Worm (Caenorhabditis elegans) whole organism, early embryonic: ENCODE results near the gene slc-17.8.

ENCODE experiments used
- B0310.2 ChIP-seq: sonication (generic microtip); optimal IDR thresholded peaks from 2 replicates; lab custom pipeline; 2016; ENCODE audit warnings: mild to moderate bottlenecking, missing genetic modification characterization, missing compliant biosample characterization
- aly-1 ChIP-seq: sonication (generic microtip); optimal IDR thresholded peaks from 2 replicates; lab custom pipeline; 2016; ENCODE audit warnings: missing genetic modification characterization, missing compliant biosample characterization
- ama-1 ChIP-seq: fragments of 150-350 bp; optimal IDR thresholded peaks from 2 replicates; lab custom pipeline; 2014
- ceh-13 ChIP-seq: fragments of 200-800 bp; sonication (Bioruptor generic); optimal IDR thresholded peaks from 2 replicates; lab custom pipeline; 2018; ENCODE audit warnings: mild to moderate bottlenecking, missing genetic modification characterization, missing compliant biosample characterization
- ets-7 ChIP-seq: sonication (generic microtip); optimal IDR thresholded peaks from 2 replicates; lab custom pipeline; 2016; ENCODE audit warnings: missing genotype, missing genetic modification characterization, missing compliant biosample characterization
- flt-1 ChIP-seq: fragments of 200-800 bp; sonication (Bioruptor generic); IDR thresholded peaks from 2 replicates; pipeline ENCODE4 v1.3.6; 2022; ENCODE audit warnings: missing genetic modification characterization, missing compliant biosample characterization
- hmbx-1 ChIP-seq: sonication (generic microtip); optimal IDR thresholded peaks from 2 replicates; lab custom pipeline; 2016; ENCODE audit warnings: mild to moderate bottlenecking, missing genetic modification characterization, missing compliant biosample characterization
- hmg-4 ChIP-seq: fragments of 200-800 bp; sonication (Bioruptor generic); optimal IDR thresholded peaks from 2 replicates; lab custom pipeline; 2018; ENCODE audit warnings: mild to moderate bottlenecking, missing genetic modification characterization, missing compliant biosample characterization
- hnd-1 ChIP-seq: sonication (generic microtip); optimal IDR thresholded peaks from 2 replicates; lab custom pipeline; 2016; ENCODE audit warnings: missing genetic modification characterization, missing compliant biosample characterization
- scrt-1 ChIP-seq: fragments of 200-800 bp; sonication (Bioruptor generic); IDR thresholded peaks from 2 replicates; pipeline ENCODE4 v1.3.6; 2022; ENCODE audit warnings: missing genetic modification characterization, missing compliant biosample characterization
- sea-1 ChIP-seq: fragments of 200-800 bp; sonication (Bioruptor generic); conservative IDR thresholded peaks from 2 replicates; pipeline ENCODE4 v1.3.6; 2022; ENCODE audit warnings: missing genetic modification characterization, missing compliant biosample characterization
- tbx-11 ChIP-seq: fragments of 200-800 bp; sonication (Bioruptor generic); IDR thresholded peaks from 2 replicates; pipeline ENCODE4 v1.3.6; 2022; ENCODE audit warnings: missing genetic modification characterization, missing compliant biosample characterization
- tbx-37 ChIP-seq: fragments of 200-800 bp; sonication (Bioruptor generic); conservative IDR thresholded peaks from 2 replicates; pipeline ENCODE4 v1.3.6; 2022; ENCODE audit warnings: missing genetic modification reagents, missing genetic modification characterization, missing compliant biosample characterization

ce11 chrV:8518822-8519392 lies 26.5 kb downstream of the slc-17.8 start, which contains the start of gene F45F2.10:
- TF ChIP-seq ceh-13 (GFP tag; lab: Kevin White, UChicago) (no peak), ama-1 (lab: Kevin White, UChicago) (no peak), sea-1 (GFP tag; lab: Robert Waterston, UW) (no peak), tbx-11 (GFP tag; lab: Robert Waterston, UW) (no peak), B0310.2 (no peak), aly-1 (tag; lab: Kevin White, UChicago) (no peak), scrt-1 (GFP tag; lab: Robert Waterston, UW) (no peak), flt-1 (GFP tag; lab: Robert Waterston, UW) (no peak), tbx-37 (no peak), hmbx-1 (tag; lab: Kevin White, UChicago) (no peak), ets-7 (tag; lab: Kevin White, UChicago) (no peak), hnd-1 (tag; lab: Kevin White, UChicago) (no peak), hmg-4 (GFP tag; lab: Kevin White, UChicago) (no peak)
